Fruit fly (Drosophila melanogaster) whole organism, pupa: ENCODE measurements around the gene Jon99Ci.

Experiments
- CG12605 ChIP-seq: fragments of 200-800 bp; sonication (Bioruptor generic); IDR thresholded peaks from 2 replicates; pipeline ENCODE4 v1.3.6; 2022; ENCODE audit warnings: missing biosample characterization, missing genetic modification characterization
- CG9948 ChIP-seq: fragments of 200-800 bp; sonication (Bioruptor generic); optimal IDR thresholded peaks from 2 replicates; lab custom pipeline; 2018; ENCODE audit warnings: missing biosample characterization, mild to moderate bottlenecking, missing genetic modification characterization, moderate library complexity
- Ets98B ChIP-seq: fragments of 200-800 bp; sonication (Bioruptor generic); IDR thresholded peaks from 2 replicates; pipeline ENCODE4 v1.3.6; 2022; ENCODE audit warnings: missing biosample characterization, missing genetic modification characterization
- Pif1A ChIP-seq: fragments of 200-800 bp; sonication (Bioruptor generic); optimal IDR thresholded peaks from 3 replicates; lab custom pipeline; 2016; ENCODE audit warnings: missing biosample characterization, missing genetic modification characterization

dm6 chr3R:29907601-29908175 is 18.3 kb downstream of the Jon99Ci start, which contains the start of gene CG31036:
- TF ChIP-seq Pif1A (GFP tag; lab: Kevin White, UChicago) (no peak), CG12605 (no peak), Ets98B (GFP tag; lab: Robert Waterston, UW) (no peak), CG9948 (tag; lab: Kevin White, UChicago) (no peak)
